Worm (Caenorhabditis elegans) whole organism, early embryonic: ENCODE results near the gene flp-13.

ENCODE experiments used
- B0310.2 ChIP-seq: sonication (generic microtip); optimal IDR thresholded peaks from 2 replicates; lab custom pipeline; 2016; ENCODE audit warnings: mild to moderate bottlenecking, missing genetic modification characterization, missing compliant biosample characterization
- F13C5.2 ChIP-seq: sonication (generic microtip); optimal IDR thresholded peaks from 2 replicates; lab custom pipeline; 2017; ENCODE audit warnings: mild to moderate bottlenecking, missing genetic modification characterization, inconsistent platforms, missing compliant biosample characterization
- aly-1 ChIP-seq: sonication (generic microtip); optimal IDR thresholded peaks from 2 replicates; lab custom pipeline; 2016; ENCODE audit warnings: missing genetic modification characterization, missing compliant biosample characterization
- ets-7 ChIP-seq: sonication (generic microtip); optimal IDR thresholded peaks from 2 replicates; lab custom pipeline; 2016; ENCODE audit warnings: missing genotype, missing genetic modification characterization, missing compliant biosample characterization
- flt-1 ChIP-seq: fragments of 200-800 bp; sonication (Bioruptor generic); IDR thresholded peaks from 2 replicates; pipeline ENCODE4 v1.3.6; 2022; ENCODE audit warnings: missing genetic modification characterization, missing compliant biosample characterization
- tbx-11 ChIP-seq: fragments of 200-800 bp; sonication (Bioruptor generic); IDR thresholded peaks from 2 replicates; pipeline ENCODE4 v1.3.6; 2022; ENCODE audit warnings: missing genetic modification characterization, missing compliant biosample characterization
- tbx-37 ChIP-seq: fragments of 200-800 bp; sonication (Bioruptor generic); conservative IDR thresholded peaks from 2 replicates; pipeline ENCODE4 v1.3.6; 2022; ENCODE audit warnings: missing genetic modification reagents, missing genetic modification characterization, missing compliant biosample characterization
- tra-4 ChIP-seq: sonication (generic microtip); optimal IDR thresholded peaks from 2 replicates; lab custom pipeline; 2017; ENCODE audit warnings: missing genetic modification characterization, missing compliant biosample characterization

ce11 chrIV:7658589-7658988 is 39.6 kb downstream of the flp-13 start, which contains the start of gene C08G9.1:
- no peak for TF ChIP-seq ets-7 (tag; lab: Kevin White, UChicago)
- no peak for TF ChIP-seq B0310.2 (tag; lab: Kevin White, UChicago)
- TF ChIP-seq tbx-11 (GFP tag; lab: Robert Waterston, UW): no peak
- TF ChIP-seq aly-1: no peak
- no peak for TF ChIP-seq F13C5.2
- no peak for TF ChIP-seq tbx-37
- TF ChIP-seq tra-4 (tag; lab: Kevin White, UChicago): no peak
- no peak for TF ChIP-seq flt-1 (GFP tag; lab: Robert Waterston, UW)
